Fruit fly (Drosophila melanogaster): ENCODE data around the gene GCS1.
A peak's percentile ranks its signal among the peaks of the same experiment; 100 is the strongest.

GCS1 gene

DNA sequence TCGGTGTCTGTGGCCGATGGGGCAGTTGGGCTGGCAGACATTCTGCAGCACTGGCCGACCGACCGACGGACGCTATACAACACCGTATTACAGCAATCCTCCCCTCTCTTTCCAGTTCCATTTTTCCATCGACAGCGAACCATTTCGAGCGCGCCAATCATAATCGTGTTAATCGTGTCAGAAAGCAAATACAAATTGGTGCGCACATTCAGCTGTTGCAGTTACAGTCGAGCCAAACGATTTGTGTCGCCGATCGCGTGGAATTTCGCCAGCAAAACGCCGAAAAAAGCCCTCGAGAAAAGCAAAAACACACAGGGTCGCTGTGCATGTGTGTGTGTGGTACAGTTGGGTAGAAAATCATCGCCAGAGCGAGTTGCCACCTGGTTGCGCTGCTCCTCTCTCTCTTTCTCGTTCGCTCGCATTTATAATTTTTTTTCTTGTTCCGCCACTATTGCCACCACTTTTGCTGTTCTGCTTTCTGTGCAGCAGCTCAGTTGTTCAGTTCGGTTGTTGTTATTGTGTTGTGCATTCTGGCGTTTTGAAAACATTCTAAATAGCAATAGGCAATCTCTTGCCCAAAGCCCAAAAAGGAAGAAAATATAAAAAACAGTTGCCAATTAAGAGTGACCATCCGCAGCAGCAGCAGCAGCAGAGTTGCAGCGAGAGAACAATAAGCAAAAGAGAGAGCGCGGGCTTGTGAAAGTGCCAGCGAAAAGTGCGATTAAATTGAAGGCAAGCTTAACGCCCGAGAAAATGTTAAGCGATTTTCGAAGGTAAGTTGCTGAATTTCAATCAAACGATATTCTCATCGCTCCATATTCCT lies 2.9 kb upstream of the GCS1 start, which contains the start of gene CG1737 (continued):
- TF ChIP-seq yki (optimal IDR thresholded peaks at IDR 0.05), result no peak
- TF ChIP-seq gem (tag; optimal IDR thresholded peaks at IDR 0.05), result no peak
- peak; percentile 64 for TF ChIP-seq slbo (GFP tag; IDR thresholded peaks at IDR 0.05)
- TF ChIP-seq CG4730 (GFP tag; IDR thresholded peaks at IDR 0.05), result no peak
- TF ChIP-seq lbe (GFP tag; optimal IDR thresholded peaks at IDR 0.05), result no peak
- 0 out of 2 replicates have a peak, but pooled peaks have one; percentile 7 for TF ChIP-seq H2.0 (GFP tag; IDR thresholded peaks at IDR 0.05)
- TF ChIP-seq hb (GFP tag; IDR thresholded peaks at IDR 0.05; ENCODE audit: partially characterized antibody), result no peak
- no peak for TF ChIP-seq bbx (GFP tag; IDR thresholded peaks at IDR 0.05; ENCODE audit: partially characterized antibody)
- TF ChIP-seq Ets97D (GFP tag; optimal IDR thresholded peaks at IDR 0.05), result no peak
- TF ChIP-seq pzg (GFP tag; optimal IDR thresholded peaks at IDR 0.05), result peak; percentile 50
- TF ChIP-seq CG11093 (GFP tag; IDR thresholded peaks at IDR 0.05), result no peak
- TF ChIP-seq D19B (GFP tag; optimal IDR thresholded peaks at IDR 0.05), result no peak
- no peak for TF ChIP-seq Pdp1 (GFP tag; optimal IDR thresholded peaks at IDR 0.05)
- TF ChIP-seq lmd (GFP tag; IDR thresholded peaks at IDR 0.05), result no peak
- TF ChIP-seq pros (GFP tag; optimal IDR thresholded peaks at IDR 0.05), result no peak
- TF ChIP-seq CG3726 (GFP tag; IDR thresholded peaks at IDR 0.05), result no peak
- no peak for TF ChIP-seq CG15011 (GFP tag; optimal IDR thresholded peaks at IDR 0.05)
- TF ChIP-seq CG11504 (tag; optimal IDR thresholded peaks at IDR 0.05), result no peak
- TF ChIP-seq unc-4 (GFP tag; IDR thresholded peaks at IDR 0.05; ENCODE audit: partially characterized antibody), result no peak; the same call in 1 of the 2 replicates
- no peak for TF ChIP-seq Lpt (GFP tag; optimal IDR thresholded peaks at IDR 0.05)
- TF ChIP-seq cwo (GFP tag; optimal IDR thresholded peaks at IDR 0.05), result no peak
- no peak for TF ChIP-seq CG4854 (GFP tag; optimal IDR thresholded peaks at IDR 0.05)
- 0 out of 2 replicates have a peak, but pooled peaks have one; percentile 26 for TF ChIP-seq sna (GFP tag; IDR thresholded peaks at IDR 0.05; ENCODE audit: partially characterized antibody)
- TF ChIP-seq Hr51 (GFP tag; optimal IDR thresholded peaks at IDR 0.05), result no peak
- TF ChIP-seq Mad (GFP tag; optimal IDR thresholded peaks at IDR 0.05), result no peak
- TF ChIP-seq ken (GFP tag; IDR thresholded peaks at IDR 0.05), result peak; percentile 47; the same call in 1 of the 3 replicates
- peak; percentile 5 for TF ChIP-seq CG8944 (GFP tag; optimal IDR thresholded peaks at IDR 0.05)
- no peak for TF ChIP-seq CG9437 (GFP tag; optimal IDR thresholded peaks at IDR 0.05)
- no peak for TF ChIP-seq CG7357 (GFP tag; IDR thresholded peaks at IDR 0.05)
- no peak for TF ChIP-seq CG3995 (GFP tag; optimal IDR thresholded peaks at IDR 0.05)
- peak; percentile 20 for TF ChIP-seq tin (GFP tag; optimal IDR thresholded peaks at IDR 0.05)
- no peak for TF ChIP-seq CG10209 (GFP tag; optimal IDR thresholded peaks at IDR 0.05)
- TF ChIP-seq CG7745 (tag; optimal IDR thresholded peaks at IDR 0.05), result no peak
- TF ChIP-seq CG18599 (GFP tag; optimal IDR thresholded peaks at IDR 0.05), result peak; percentile 55
- no peak for TF ChIP-seq cad (GFP tag; optimal IDR thresholded peaks at IDR 0.05)
- no peak for TF ChIP-seq usp (GFP tag; optimal IDR thresholded peaks at IDR 0.05)
- peak; percentile 17 for TF ChIP-seq NfI (GFP tag; optimal IDR thresholded peaks at IDR 0.05)
- TF ChIP-seq CG14014 (GFP tag; IDR thresholded peaks at IDR 0.05), result no peak
- TF ChIP-seq oc (tag; optimal IDR thresholded peaks at IDR 0.05), result no peak
- TF ChIP-seq CG7928 (GFP tag; optimal IDR thresholded peaks at IDR 0.05), result no peak
- no peak for TF ChIP-seq sima (GFP tag; optimal IDR thresholded peaks at IDR 0.05)
- TF ChIP-seq Awh (GFP tag; IDR thresholded peaks at IDR 0.05), result no peak
- no peak for TF ChIP-seq gt (GFP tag; IDR thresholded peaks at IDR 0.05)
- no peak for TF ChIP-seq NC2β (GFP tag; optimal IDR thresholded peaks at IDR 0.05)
- TF ChIP-seq slp2 (GFP tag; optimal IDR thresholded peaks at IDR 0.05), result no peak
- peak; percentile 90 for TF ChIP-seq MESR4 (GFP tag; optimal IDR thresholded peaks at IDR 0.05)
- no peak for TF ChIP-seq CG18476 (GFP tag; optimal IDR thresholded peaks at IDR 0.05)
- no peak for TF ChIP-seq Abd-B (GFP tag; optimal IDR thresholded peaks at IDR 0.05)
- TF ChIP-seq run (tag; optimal IDR thresholded peaks at IDR 0.05), result no peak
- no peak for TF ChIP-seq hth (optimal IDR thresholded peaks at IDR 0.05)
